Fruit fly (Drosophila melanogaster) whole organism, embryonic: Measurements from ENCODE around the gene dmGlut.

Experiments
- Atf3 ChIP-seq: fragments of 200-800 bp; sonication (Bioruptor generic); optimal IDR thresholded peaks from 3 replicates; lab custom pipeline; 2016; ENCODE audit warnings: missing biosample characterization, missing genetic modification characterization
- BEAF-32 ChIP-seq: fragments of 200-800 bp; sonication (Bioruptor generic); optimal IDR thresholded peaks from 3 replicates; lab custom pipeline; 2017; ENCODE audit warnings: missing biosample characterization, missing genetic modification characterization, mild to moderate bottlenecking, moderate library complexity, missing genetic modification reagents
- CG1024 ChIP-seq: fragments of 200-800 bp; sonication (Bioruptor generic); IDR thresholded peaks from 2 replicates; pipeline ENCODE4 v1.3.6; 2022; ENCODE audit warnings: missing biosample characterization, missing genetic modification characterization
- CG10274 ChIP-seq: fragments of 200-800 bp; sonication (Bioruptor generic); optimal IDR thresholded peaks from 3 replicates; lab custom pipeline; 2017; ENCODE audit warnings: missing biosample characterization, mild to moderate bottlenecking, missing genetic modification characterization
- CG10462 ChIP-seq: fragments of 200-800 bp; sonication (Bioruptor generic); optimal IDR thresholded peaks from 2 replicates; lab custom pipeline; 2016; ENCODE audit warnings: missing biosample characterization, missing genetic modification characterization
- CG12104 ChIP-seq: fragments of 200-800 bp; sonication (Bioruptor generic); optimal IDR thresholded peaks from 3 replicates; lab custom pipeline; 2016; ENCODE audit warnings: missing biosample characterization, missing genetic modification characterization
- CG12219 ChIP-seq: fragments of 200-800 bp; sonication (Bioruptor generic); optimal IDR thresholded peaks from 3 replicates; lab custom pipeline; 2018; ENCODE audit warnings: missing biosample characterization, mild to moderate bottlenecking, missing genetic modification characterization
- CG12391 ChIP-seq: fragments of 200-800 bp; sonication (Bioruptor generic); optimal IDR thresholded peaks from 3 replicates; lab custom pipeline; 2018; ENCODE audit warnings: missing biosample characterization, mild to moderate bottlenecking, missing genetic modification characterization, moderate library complexity
- CG12744 ChIP-seq: fragments of 200-800 bp; sonication (Bioruptor generic); optimal IDR thresholded peaks from 2 replicates; lab custom pipeline; 2016; ENCODE audit warnings: missing biosample characterization, missing genetic modification characterization
- CG14441 ChIP-seq: fragments of 200-800 bp; sonication (Bioruptor generic); IDR thresholded peaks from 2 replicates; pipeline ENCODE4 v1.3.6; 2022; ENCODE audit warnings: missing biosample characterization, missing genetic modification characterization
- CG15269 ChIP-seq: fragments of 200-800 bp; sonication (Bioruptor generic); optimal IDR thresholded peaks from 2 replicates; lab custom pipeline; 2018; ENCODE audit warnings: missing biosample characterization, mild to moderate bottlenecking, missing genetic modification characterization, moderate library complexity
- CG15696 ChIP-seq: fragments of 200-800 bp; sonication (Bioruptor generic); optimal IDR thresholded peaks from 2 replicates; lab custom pipeline; 2019; ENCODE audit warnings: missing biosample characterization, mild to moderate bottlenecking, missing genetic modification characterization, moderate library complexity
- CG17186 ChIP-seq: fragments of 200-800 bp; sonication (Bioruptor generic); optimal IDR thresholded peaks from 3 replicates; lab custom pipeline; 2017; ENCODE audit warnings: missing biosample characterization, missing genetic modification reagents, missing genetic modification characterization
- CG3065 ChIP-seq: fragments of 200-800 bp; sonication (Bioruptor generic); optimal IDR thresholded peaks from 2 replicates; lab custom pipeline; 2016; ENCODE audit warnings: missing biosample characterization, missing genetic modification characterization
- CG31365 ChIP-seq: fragments of 200-800 bp; sonication (Bioruptor generic); optimal IDR thresholded peaks from 2 replicates; lab custom pipeline; 2018; ENCODE audit warnings: missing biosample characterization, mild to moderate bottlenecking, missing genetic modification characterization
- CG32772 ChIP-seq: fragments of 200-800 bp; sonication (Bioruptor generic); IDR thresholded peaks from 2 replicates; pipeline ENCODE4 v1.3.6; 2022; ENCODE audit warnings: missing biosample characterization, missing genetic modification characterization
- CG33557 ChIP-seq: fragments of 200-800 bp; sonication (Bioruptor generic); optimal IDR thresholded peaks from 2 replicates; lab custom pipeline; 2019; ENCODE audit warnings: missing biosample characterization, mild to moderate bottlenecking, missing genetic modification characterization, moderate library complexity
- CG3726 ChIP-seq: fragments of 200-800 bp; sonication (Bioruptor generic); IDR thresholded peaks from 3 replicates; pipeline ENCODE4, ENCODE4 v1.3.6; 2022; ENCODE audit warnings: missing biosample characterization, missing genetic modification characterization
- CG4854 ChIP-seq: fragments of 200-800 bp; sonication (Bioruptor generic); optimal IDR thresholded peaks from 2 replicates; lab custom pipeline; 2016; ENCODE audit warnings: missing biosample characterization, missing genetic modification characterization, inconsistent platforms
- CG6791 ChIP-seq: fragments of 200-800 bp; sonication (Bioruptor generic); IDR thresholded peaks from 3 replicates; pipeline ENCODE4 v1.3.6; 2022; ENCODE audit warnings: missing biosample characterization, missing genetic modification characterization; ENCODE audit not compliant: partially characterized antibody
- CG7928 ChIP-seq: fragments of 200-800 bp; sonication (Bioruptor generic); optimal IDR thresholded peaks from 2 replicates; lab custom pipeline; 2017; ENCODE audit warnings: missing biosample characterization, mild to moderate bottlenecking, missing genetic modification characterization
- Dfd ChIP-seq, 2 experiments: fragments of >200 bp; optimal IDR thresholded peaks; 2 replicates each; lab custom pipeline; 2017; ENCODE audit warnings: missing biosample characterization in 2 of 2, missing genetic modification characterization in 2 of 2
- Gug ChIP-seq: fragments of 200-800 bp; sonication (Bioruptor generic); IDR thresholded peaks from 4 replicates; pipeline ENCODE4 v1.3.6; 2022; ENCODE audit warnings: missing biosample characterization, missing genetic modification characterization
- Hr3 ChIP-seq: fragments of 200-800 bp; sonication (Bioruptor generic); optimal IDR thresholded peaks from 3 replicates; lab custom pipeline; 2016; ENCODE audit warnings: missing biosample characterization, missing genetic modification characterization
- Hsf ChIP-seq: fragments of 200-800 bp; sonication (Bioruptor generic); optimal IDR thresholded peaks from 3 replicates; lab custom pipeline; 2016; ENCODE audit warnings: missing biosample characterization, missing genetic modification characterization
- MESR4 ChIP-seq: fragments of 200-800 bp; sonication (Bioruptor generic); optimal IDR thresholded peaks from 2 replicates; lab custom pipeline; 2018; ENCODE audit warnings: missing biosample characterization, mild to moderate bottlenecking, missing genetic modification characterization, moderate library complexity
- MTF-1 ChIP-seq: fragments of 200-800 bp; sonication (Bioruptor generic); optimal IDR thresholded peaks from 2 replicates; lab custom pipeline; 2018; ENCODE audit warnings: missing biosample characterization, mild to moderate bottlenecking, missing genetic modification characterization, borderline replicate concordance
- Mes4 ChIP-seq: fragments of 200-800 bp; sonication (Bioruptor generic); optimal IDR thresholded peaks from 2 replicates; lab custom pipeline; 2016; ENCODE audit warnings: missing biosample characterization, missing genetic modification characterization
- Opbp ChIP-seq: fragments of 200-800 bp; sonication (Bioruptor generic); IDR thresholded peaks from 3 replicates; pipeline ENCODE4 v1.3.6; 2022; ENCODE audit warnings: missing biosample characterization, missing genetic modification characterization; ENCODE audit not compliant: partially characterized antibody
- Optix ChIP-seq: fragments of 200-800 bp; sonication (Bioruptor generic); IDR thresholded peaks from 3 replicates; pipeline ENCODE4 v1.3.6; 2022; ENCODE audit warnings: missing biosample characterization, missing genetic modification characterization
- Ptx1 ChIP-seq: fragments of 200-800 bp; sonication (Bioruptor generic); IDR thresholded peaks from 2 replicates; pipeline ENCODE4 v1.3.6; 2022; ENCODE audit warnings: missing biosample characterization, missing genetic modification characterization
- ap ChIP-seq: fragments of 200-800 bp; sonication (Bioruptor generic); IDR thresholded peaks from 2 replicates; pipeline ENCODE4 v1.3.6; 2022; ENCODE audit warnings: missing biosample characterization, missing genetic modification characterization
- ara ChIP-seq: fragments of 200-800 bp; sonication (Bioruptor generic); IDR thresholded peaks from 2 replicates; pipeline ENCODE4 v1.3.6; 2022; ENCODE audit warnings: missing biosample characterization, missing genetic modification characterization
- bigmax ChIP-seq: fragments of 200-800 bp; sonication (Bioruptor generic); optimal IDR thresholded peaks from 2 replicates; lab custom pipeline; 2018; ENCODE audit warnings: missing biosample characterization, mild to moderate bottlenecking, missing genetic modification characterization
- danr ChIP-seq: fragments of 200-800 bp; sonication (Bioruptor generic); IDR thresholded peaks from 2 replicates; pipeline ENCODE4 v1.3.6; 2022; ENCODE audit warnings: missing biosample characterization, missing genetic modification characterization
- ems ChIP-seq: fragments of 200-800 bp; sonication (Bioruptor generic); optimal IDR thresholded peaks from 3 replicates; lab custom pipeline; 2016; ENCODE audit warnings: missing biosample characterization, missing genetic modification characterization
- ewg ChIP-seq: fragments of 200-800 bp; sonication (Bioruptor generic); optimal IDR thresholded peaks from 3 replicates; lab custom pipeline; 2017; ENCODE audit warnings: mild to moderate bottlenecking, missing biosample characterization, missing genetic modification reagents, missing genetic modification characterization
- fu2 ChIP-seq: fragments of 200-800 bp; sonication (Bioruptor generic); optimal IDR thresholded peaks from 2 replicates; lab custom pipeline; 2016; ENCODE audit warnings: missing biosample characterization, missing genetic modification characterization
- gt ChIP-seq: fragments of 200-800 bp; sonication (Bioruptor generic); IDR thresholded peaks from 2 replicates; pipeline ENCODE4 v1.3.6; 2022; ENCODE audit warnings: missing biosample characterization, missing genetic modification characterization
- inv ChIP-seq: fragments of 200-800 bp; sonication (Bioruptor generic); IDR thresholded peaks from 2 replicates; pipeline ENCODE4 v1.3.6; 2022; ENCODE audit warnings: missing biosample characterization, missing genetic modification characterization; ENCODE audit not compliant: partially characterized antibody
- mam ChIP-seq: fragments of 200-800 bp; sonication (Bioruptor generic); optimal IDR thresholded peaks from 3 replicates; lab custom pipeline; 2016; ENCODE audit warnings: missing biosample characterization, missing genetic modification characterization
- otp ChIP-seq: fragments of 200-800 bp; sonication (Bioruptor generic); IDR thresholded peaks from 3 replicates; pipeline ENCODE4, ENCODE4 v1.3.6; 2022; ENCODE audit warnings: missing biosample characterization, missing genetic modification characterization
- p53 ChIP-seq: fragments of 200-800 bp; sonication (Bioruptor generic); optimal IDR thresholded peaks from 2 replicates; lab custom pipeline; 2016; ENCODE audit warnings: missing biosample characterization, missing genetic modification characterization
- pita ChIP-seq: fragments of 200-800 bp; sonication (Bioruptor generic); optimal IDR thresholded peaks from 2 replicates; lab custom pipeline; 2017; ENCODE audit warnings: missing biosample characterization, mild to moderate bottlenecking, missing genetic modification characterization
- run ChIP-seq: fragments of 200-800 bp; sonication (Bioruptor generic); optimal IDR thresholded peaks from 3 replicates; lab custom pipeline; 2018; ENCODE audit warnings: missing biosample characterization, mild to moderate bottlenecking, missing genetic modification characterization
- sens ChIP-seq: fragments of 200-800 bp; sonication (Bioruptor generic); peaks from one replicate; lab custom pipeline; 2016; ENCODE audit warnings: missing biosample characterization, missing genetic modification characterization
- so ChIP-seq: fragments of 200-800 bp; sonication (Bioruptor generic); IDR thresholded peaks from 3 replicates; pipeline ENCODE4 v1.3.6; 2022; ENCODE audit warnings: missing biosample characterization, missing genetic modification characterization
- tap ChIP-seq: fragments of 200-800 bp; optimal IDR thresholded peaks from 3 replicates; lab custom pipeline; 2019; ENCODE audit warnings: missing biosample characterization, mild to moderate bottlenecking, missing genetic modification characterization, moderate library complexity
- toy ChIP-seq: fragments of 200-800 bp; sonication (Bioruptor generic); IDR thresholded peaks from 2 replicates; pipeline ENCODE4 v1.3.6; 2022; ENCODE audit warnings: missing biosample characterization, missing genetic modification characterization
- trem ChIP-seq: fragments of 200-800 bp; optimal IDR thresholded peaks from 3 replicates; lab custom pipeline; 2019; ENCODE audit warnings: missing biosample characterization, mild to moderate bottlenecking, missing genetic modification characterization, moderate library complexity
- usp ChIP-seq: fragments of >200 bp; optimal IDR thresholded peaks from 2 replicates; lab custom pipeline; 2017; ENCODE audit warnings: missing biosample characterization, missing genetic modification characterization
- zen2 ChIP-seq: fragments of 200-800 bp; sonication (Bioruptor generic); IDR thresholded peaks from 3 replicates; pipeline ENCODE4 v1.3.6; 2022; ENCODE audit warnings: missing biosample characterization, missing genetic modification characterization; ENCODE audit not compliant: partially characterized antibody

The dmGlut gene

DNA sequence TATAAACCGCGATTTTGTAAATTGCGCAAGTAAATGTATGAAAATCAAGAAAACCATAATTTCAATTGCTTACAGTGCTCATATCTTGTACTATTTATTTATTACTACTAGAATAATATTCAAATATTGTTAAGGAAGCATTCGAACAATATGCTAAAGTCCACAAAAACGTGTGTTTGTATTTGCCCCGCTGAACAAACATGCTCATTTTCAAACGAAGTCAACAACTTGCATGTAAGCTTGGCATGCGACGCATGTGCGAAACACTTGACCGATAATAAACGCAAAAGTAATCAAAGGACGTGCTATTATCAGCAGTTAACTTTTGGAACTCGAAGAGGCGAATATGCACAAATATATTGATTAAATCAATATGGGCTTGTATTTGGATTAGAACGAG, 6.0 kb upstream of the dmGlut start (continued):
- no peak for TF ChIP-seq toy (GFP tag; lab: Robert Waterston, UW)
- peak; percentile 78 for TF ChIP-seq MTF-1 (GFP tag; lab: Kevin White, UChicago)
- no peak for TF ChIP-seq ems (GFP tag; lab: Kevin White, UChicago)
- no peak; the same call in 2 of the 3 replicates for TF ChIP-seq otp
- no peak for TF ChIP-seq trem (tag; lab: Kevin White, UChicago)
- no peak for TF ChIP-seq BEAF-32 (GFP tag; lab: Kevin White, UChicago)
- TF ChIP-seq sens (GFP tag; lab: Kevin White, UChicago) = peak; percentile 96
- TF ChIP-seq bigmax (GFP tag; lab: Kevin White, UChicago) = no peak
- no peak for TF ChIP-seq pita (GFP tag; lab: Kevin White, UChicago)
- TF ChIP-seq Hr3 (GFP tag; lab: Kevin White, UChicago) = no peak
- TF ChIP-seq MESR4 (GFP tag; lab: Kevin White, UChicago) = no peak
- no peak for TF ChIP-seq CG6791 (GFP tag; lab: Robert Waterston, UW)
- peak; percentile 37 for TF ChIP-seq Hsf (GFP tag; lab: Kevin White, UChicago)
- no peak for TF ChIP-seq CG32772 (GFP tag; lab: Robert Waterston, UW)
- no peak for TF ChIP-seq CG17186
- TF ChIP-seq Mes4 (GFP tag; lab: Kevin White, UChicago) = peak; percentile 17
- no peak for TF ChIP-seq run (tag; lab: Kevin White, UChicago)
- TF ChIP-seq CG31365 = peak; percentile 1
- peak; percentile 63 for TF ChIP-seq CG15269 (tag; lab: Kevin White, UChicago)
- no peak for TF ChIP-seq Opbp (GFP tag; lab: Robert Waterston, UW)
- no peak for TF ChIP-seq CG3726 (GFP tag; lab: Robert Waterston, UW)
- TF ChIP-seq Atf3 (GFP tag; lab: Kevin White, UChicago) = no peak
- TF ChIP-seq CG10274 = peak; percentile 8
- TF ChIP-seq usp (GFP tag; lab: Kevin White, UChicago) = no peak
- TF ChIP-seq CG4854 (GFP tag; lab: Kevin White, UChicago) = peak; percentile 46
- TF ChIP-seq danr (GFP tag; lab: Robert Waterston, UW) = no peak
- peak; percentile 7; the same call in 2 of the 3 replicates for TF ChIP-seq so (GFP tag; lab: Robert Waterston, UW)
- peak; percentile 68 for TF ChIP-seq CG15696 (tag; lab: Kevin White, UChicago)
- no peak for TF ChIP-seq mam
- peak; percentile 40 for TF ChIP-seq CG3065 (GFP tag; lab: Kevin White, UChicago)
- no peak for TF ChIP-seq gt (GFP tag; lab: Robert Waterston, UW)
- no peak for TF ChIP-seq CG1024
- TF ChIP-seq CG10462 (GFP tag; lab: Kevin White, UChicago) = peak; percentile 56
- TF ChIP-seq inv = no peak
- no peak for TF ChIP-seq ap (GFP tag; lab: Robert Waterston, UW)
- TF ChIP-seq CG33557 (GFP tag; lab: Kevin White, UChicago) = peak; percentile 81
- TF ChIP-seq fu2 (GFP tag; lab: Kevin White, UChicago) = no peak
- TF ChIP-seq Ptx1 = no peak
- TF ChIP-seq tap (tag; lab: Kevin White, UChicago) = peak; percentile 41
- TF ChIP-seq p53 = no peak
- no peak for TF ChIP-seq Dfd (GFP tag; optimal IDR thresholded peaks at IDR 0.05; lab: Kevin White, UChicago)
- TF ChIP-seq CG12104 (GFP tag; lab: Kevin White, UChicago) = peak; percentile 32
- TF ChIP-seq zen2 (GFP tag; lab: Robert Waterston, UW) = no peak
- TF ChIP-seq ewg (GFP tag; lab: Kevin White, UChicago) = peak; percentile 59
- TF ChIP-seq CG12219 (GFP tag; lab: Kevin White, UChicago) = peak; percentile 54
- no peak; the same call in 3 of the 4 replicates for TF ChIP-seq Gug (GFP tag; lab: Robert Waterston, UW)
- TF ChIP-seq CG12391 (tag; lab: Kevin White, UChicago) = peak; percentile 65
- no peak for TF ChIP-seq Optix
- TF ChIP-seq CG14441 (GFP tag; lab: Robert Waterston, UW) = no peak
- TF ChIP-seq CG7928 (GFP tag; lab: Kevin White, UChicago) = no peak
- peak; percentile 19; the same call in 1 of the 2 replicates for TF ChIP-seq ara (GFP tag; lab: Robert Waterston, UW)
- TF ChIP-seq CG12744 (GFP tag; lab: Kevin White, UChicago) = peak; percentile 62
